Fruit fly (Drosophila melanogaster) whole organism, embryonic: ENCODE measurements around the gene Tbcc.
A peak's percentile ranks its signal among the peaks of the same experiment; 100 is the strongest.

Source experiments
- B-H2 ChIP-seq: fragments of 200-800 bp; sonication (Bioruptor generic); optimal IDR thresholded peaks from 2 replicates; lab custom pipeline; 2018; ENCODE audit warnings: missing biosample characterization, mild to moderate bottlenecking, missing genetic modification characterization
- Bteb2 ChIP-seq: fragments of 200-800 bp; sonication (Bioruptor generic); optimal IDR thresholded peaks from 2 replicates; lab custom pipeline; 2016; ENCODE audit warnings: missing biosample characterization, missing genetic modification characterization
- CG10147 ChIP-seq: fragments of 200-800 bp; sonication (Bioruptor generic); optimal IDR thresholded peaks from 2 replicates; lab custom pipeline; 2019; ENCODE audit warnings: missing biosample characterization, mild to moderate bottlenecking, missing genetic modification characterization, moderate library complexity
- CG10959 ChIP-seq: fragments of 200-800 bp; sonication (Bioruptor generic); IDR thresholded peaks from 2 replicates; pipeline ENCODE4 v1.3.6; 2022; ENCODE audit warnings: missing biosample characterization, missing genetic modification characterization
- CG12219 ChIP-seq: fragments of 200-800 bp; sonication (Bioruptor generic); optimal IDR thresholded peaks from 3 replicates; lab custom pipeline; 2018; ENCODE audit warnings: missing biosample characterization, mild to moderate bottlenecking, missing genetic modification characterization
- CG12659 ChIP-seq: fragments of 200-800 bp; sonication (Bioruptor generic); optimal IDR thresholded peaks from 3 replicates; lab custom pipeline; 2017; ENCODE audit warnings: mild to moderate bottlenecking, missing biosample characterization, missing genetic modification reagents, missing genetic modification characterization
- CG12769 ChIP-seq: fragments of 200-800 bp; sonication (Bioruptor generic); optimal IDR thresholded peaks from 2 replicates; lab custom pipeline; 2019; ENCODE audit warnings: missing biosample characterization, mild to moderate bottlenecking, missing genetic modification characterization, moderate library complexity
- CG13287 ChIP-seq: fragments of 200-800 bp; sonication (Bioruptor generic); IDR thresholded peaks from 2 replicates; pipeline ENCODE4 v1.3.6; 2022; ENCODE audit warnings: missing biosample characterization, missing genetic modification characterization; ENCODE audit not compliant: partially characterized antibody
- CG13296 ChIP-seq: fragments of 200-800 bp; sonication (Bioruptor generic); optimal IDR thresholded peaks from 3 replicates; lab custom pipeline; 2018; ENCODE audit warnings: missing biosample characterization, mild to moderate bottlenecking, missing genetic modification characterization
- CG13424 ChIP-seq: fragments of 200-800 bp; sonication (Bioruptor generic); optimal IDR thresholded peaks from 2 replicates; lab custom pipeline; 2019; ENCODE audit warnings: missing biosample characterization, mild to moderate bottlenecking, missing genetic modification characterization, moderate library complexity
- CG14667 ChIP-seq: fragments of 200-800 bp; sonication (Bioruptor generic); IDR thresholded peaks from 2 replicates; pipeline ENCODE4 v1.3.6; 2022; ENCODE audit warnings: missing biosample characterization, missing genetic modification characterization
- CG15269 ChIP-seq: fragments of 200-800 bp; sonication (Bioruptor generic); optimal IDR thresholded peaks from 2 replicates; lab custom pipeline; 2018; ENCODE audit warnings: missing biosample characterization, mild to moderate bottlenecking, missing genetic modification characterization, moderate library complexity
- CG1529 ChIP-seq: fragments of 200-800 bp; sonication (Bioruptor generic); optimal IDR thresholded peaks from 3 replicates; lab custom pipeline; 2018; ENCODE audit warnings: missing biosample characterization, missing genetic modification characterization
- CG17359 ChIP-seq: fragments of 200-800 bp; sonication (Bioruptor generic); optimal IDR thresholded peaks from 3 replicates; lab custom pipeline; 2018; ENCODE audit warnings: missing biosample characterization, mild to moderate bottlenecking, missing genetic modification characterization, moderate library complexity
- CG18262 ChIP-seq: fragments of 200-800 bp; optimal IDR thresholded peaks from 3 replicates; lab custom pipeline; 2019; ENCODE audit warnings: missing biosample characterization, mild to moderate bottlenecking, missing genetic modification characterization, moderate library complexity
- CG18476 ChIP-seq: fragments of 200-800 bp; sonication (Bioruptor generic); optimal IDR thresholded peaks from 2 replicates; lab custom pipeline; 2016; ENCODE audit warnings: missing biosample characterization, mild to moderate bottlenecking, missing genetic modification characterization
- CG18599 ChIP-seq: fragments of 200-800 bp; sonication (Bioruptor generic); optimal IDR thresholded peaks from 3 replicates; lab custom pipeline; 2017; ENCODE audit warnings: missing biosample characterization, missing genetic modification characterization, mild to moderate bottlenecking, moderate library complexity, missing genetic modification reagents
- CG31441 ChIP-seq: fragments of 200-800 bp; sonication (Bioruptor generic); IDR thresholded peaks from 2 replicates; pipeline ENCODE4 v1.3.6; 2022; ENCODE audit warnings: missing biosample characterization, missing genetic modification characterization
- CG33213 ChIP-seq: fragments of 200-800 bp; sonication (Bioruptor generic); optimal IDR thresholded peaks from 3 replicates; lab custom pipeline; 2016; ENCODE audit warnings: missing biosample characterization, missing genetic modification characterization
- CG4282 ChIP-seq: fragments of 200-800 bp; sonication (Bioruptor generic); optimal IDR thresholded peaks from 2 replicates; lab custom pipeline; 2016; ENCODE audit warnings: missing biosample characterization, missing genetic modification characterization
- CG6654 ChIP-seq: fragments of 200-800 bp; sonication (Bioruptor generic); optimal IDR thresholded peaks from 2 replicates; lab custom pipeline; 2017; ENCODE audit warnings: missing biosample characterization, mild to moderate bottlenecking, missing genetic modification characterization
- Camta ChIP-seq: fragments of 200-800 bp; sonication (Bioruptor generic); optimal IDR thresholded peaks from 2 replicates; lab custom pipeline; 2016; ENCODE audit warnings: missing biosample characterization, missing genetic modification characterization
- Dbx ChIP-seq: fragments of 200-800 bp; sonication (Bioruptor generic); IDR thresholded peaks from 3 replicates; pipeline ENCODE4 v1.3.6; 2022; ENCODE audit warnings: missing biosample characterization, missing genetic modification characterization
- H15 ChIP-seq: fragments of 200-800 bp; sonication (Bioruptor generic); IDR thresholded peaks from 3 replicates; pipeline ENCODE4 v1.3.6; 2022; ENCODE audit warnings: missing biosample characterization, missing genetic modification characterization
- MESR4 ChIP-seq: fragments of 200-800 bp; sonication (Bioruptor generic); optimal IDR thresholded peaks from 2 replicates; lab custom pipeline; 2018; ENCODE audit warnings: missing biosample characterization, mild to moderate bottlenecking, missing genetic modification characterization, moderate library complexity
- Med ChIP-seq: fragments of 200-800 bp; sonication (Bioruptor generic); peaks from one replicate; lab custom pipeline; 2016; ENCODE audit warnings: missing biosample characterization, missing genetic modification characterization, mild to moderate bottlenecking, inconsistent platforms, moderate library complexity
- NC2α ChIP-seq: fragments of 200-800 bp; sonication (Bioruptor generic); optimal IDR thresholded peaks from 2 replicates; lab custom pipeline; 2016; ENCODE audit warnings: missing biosample characterization, missing genetic modification characterization
- Optix ChIP-seq: fragments of 200-800 bp; sonication (Bioruptor generic); IDR thresholded peaks from 3 replicates; pipeline ENCODE4 v1.3.6; 2022; ENCODE audit warnings: missing biosample characterization, missing genetic modification characterization
- PHDP ChIP-seq: fragments of 200-800 bp; sonication (Bioruptor generic); optimal IDR thresholded peaks from 3 replicates; lab custom pipeline; 2018; ENCODE audit warnings: missing biosample characterization, mild to moderate bottlenecking, missing genetic modification characterization, moderate library complexity
- Stat92E ChIP-seq, 3 experiments: fragments of >200 bp in 2 of 3; fragments of 200-800 bp in 1 of 3; sonication (Bioruptor generic) in 1 of 3; optimal IDR thresholded peaks; 2 replicates each; lab custom pipeline; 2017 to 2019; ENCODE audit warnings: missing biosample characterization in 3 of 3, missing genetic modification characterization in 3 of 3, mild to moderate bottlenecking in 1 of 3, moderate library complexity in 1 of 3
- Xbp1 ChIP-seq: fragments of 200-800 bp; sonication (Bioruptor generic); optimal IDR thresholded peaks from 3 replicates; lab custom pipeline; 2016; ENCODE audit warnings: missing biosample characterization, mild to moderate bottlenecking, missing genetic modification characterization
- Xrp1 ChIP-seq: fragments of 200-800 bp; sonication (Bioruptor generic); IDR thresholded peaks from 2 replicates; pipeline ENCODE4 v1.3.6; 2022; ENCODE audit warnings: missing biosample characterization, missing genetic modification characterization
- bbx ChIP-seq: fragments of 200-800 bp; sonication (Bioruptor generic); IDR thresholded peaks from 2 replicates; pipeline ENCODE4 v1.3.6; 2022; ENCODE audit warnings: missing biosample characterization, missing genetic modification characterization; ENCODE audit not compliant: partially characterized antibody
- ci ChIP-seq: fragments of 200-800 bp; sonication (Bioruptor generic); IDR thresholded peaks from 3 replicates; pipeline ENCODE4 v1.3.6; 2022; ENCODE audit warnings: missing biosample characterization, missing genetic modification characterization
- cwo ChIP-seq: fragments of 200-800 bp; sonication (Bioruptor generic); optimal IDR thresholded peaks from 3 replicates; lab custom pipeline; 2017; ENCODE audit warnings: missing biosample characterization, missing genetic modification characterization, mild to moderate bottlenecking, moderate library complexity, missing genetic modification reagents
- da ChIP-seq: fragments of 200-800 bp; sonication (Bioruptor generic); optimal IDR thresholded peaks from 2 replicates; lab custom pipeline; 2016; ENCODE audit warnings: missing biosample characterization, missing genetic modification characterization
- dati ChIP-seq: fragments of 200-800 bp; sonication (Bioruptor generic); IDR thresholded peaks from 2 replicates; pipeline ENCODE4 v1.3.6; 2022; ENCODE audit warnings: missing biosample characterization, missing genetic modification characterization
- dm ChIP-seq: fragments of 200-800 bp; sonication (Bioruptor generic); optimal IDR thresholded peaks from 3 replicates; lab custom pipeline; 2016; ENCODE audit warnings: missing biosample characterization, missing genetic modification characterization
- fd96Cb ChIP-seq: fragments of 200-800 bp; sonication (Bioruptor generic); optimal IDR thresholded peaks from 2 replicates; lab custom pipeline; 2018; ENCODE audit warnings: missing biosample characterization, mild to moderate bottlenecking, missing genetic modification characterization, moderate library complexity
- jumu ChIP-seq: fragments of 200-800 bp; sonication (Bioruptor generic); optimal IDR thresholded peaks from 3 replicates; lab custom pipeline; 2016; ENCODE audit warnings: missing biosample characterization, missing genetic modification characterization
- klu ChIP-seq: fragments of 200-800 bp; sonication (Bioruptor generic); IDR thresholded peaks from 2 replicates; pipeline ENCODE4 v1.3.6; 2022; ENCODE audit warnings: missing biosample characterization, missing genetic modification characterization
- lilli ChIP-seq: fragments of 200-800 bp; sonication (Bioruptor generic); optimal IDR thresholded peaks from 3 replicates; lab custom pipeline; 2016; ENCODE audit warnings: missing biosample characterization, missing genetic modification characterization
- lov ChIP-seq, 2 experiments: fragments of 200-800 bp in 1 of 2; fragments of >200 bp in 1 of 2; sonication (Bioruptor generic) in 1 of 2; IDR thresholded peaks in 1 of 2; optimal IDR thresholded peaks in 1 of 2; 2 replicates in 1 of 2; 3 replicates in 1 of 2; pipeline versions ENCODE4 v1.3.6 to Lab custom; 2017 to 2022; ENCODE audit warnings: missing biosample characterization in 1 of 2, missing genetic modification characterization in 1 of 2
- nerfin-1 ChIP-seq: fragments of 200-800 bp; sonication (Bioruptor generic); optimal IDR thresholded peaks from 3 replicates; lab custom pipeline; 2019; ENCODE audit warnings: missing biosample characterization, mild to moderate bottlenecking, missing genetic modification characterization, moderate library complexity
- row ChIP-seq: fragments of 200-800 bp; sonication (Bioruptor generic); IDR thresholded peaks from 3 replicates; pipeline ENCODE4 v1.3.6; 2022; ENCODE audit warnings: missing biosample characterization, missing genetic modification characterization
- scrt ChIP-seq: fragments of 200-800 bp; sonication (Bioruptor generic); optimal IDR thresholded peaks from 2 replicates; lab custom pipeline; 2018; ENCODE audit warnings: missing biosample characterization, mild to moderate bottlenecking, missing genetic modification characterization, moderate library complexity
- so ChIP-seq: fragments of 200-800 bp; sonication (Bioruptor generic); IDR thresholded peaks from 3 replicates; pipeline ENCODE4 v1.3.6; 2022; ENCODE audit warnings: missing biosample characterization, missing genetic modification characterization
- tgo ChIP-seq: fragments of 200-800 bp; sonication (Bioruptor generic); IDR thresholded peaks from 3 replicates; pipeline ENCODE4 v1.3.6; 2022; ENCODE audit warnings: missing biosample characterization, missing genetic modification characterization
- unpg ChIP-seq: fragments of 200-800 bp; sonication (Bioruptor generic); optimal IDR thresholded peaks from 3 replicates; lab custom pipeline; 2018; ENCODE audit warnings: missing biosample characterization, mild to moderate bottlenecking, missing genetic modification characterization, moderate library complexity
- vvl ChIP-seq: fragments of 200-800 bp; sonication (Bioruptor generic); IDR thresholded peaks from 2 replicates; pipeline ENCODE4 v1.3.6; 2022; ENCODE audit warnings: missing biosample characterization, missing genetic modification characterization

Tbcc gene

DNA sequence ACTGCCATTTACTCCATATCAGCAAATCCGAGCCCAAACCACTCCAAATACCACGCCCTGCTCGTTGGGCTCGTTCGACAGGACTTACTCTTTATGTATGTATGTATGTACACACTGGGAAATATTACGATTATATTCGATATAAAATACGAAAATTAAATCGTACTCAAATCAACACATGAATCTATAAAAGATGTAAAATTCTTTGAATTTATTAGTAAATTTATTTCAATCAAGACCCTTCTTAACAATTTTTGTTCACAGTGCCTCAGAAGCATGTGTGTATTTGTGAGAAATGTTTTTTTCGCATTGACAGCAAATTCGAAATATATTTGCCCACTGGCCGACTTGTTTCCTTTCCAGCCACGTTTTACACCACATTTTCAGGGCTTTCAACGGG, 41.3 kb downstream of the Tbcc start:
- TF ChIP-seq CG10959 (GFP tag; lab: Robert Waterston, UW) (no peak), CG6654 (GFP tag; lab: Kevin White, UChicago) (no peak), MESR4 (GFP tag; lab: Kevin White, UChicago) (no peak), CG15269 (tag; lab: Kevin White, UChicago) (peak; percentile 49), Dbx (GFP tag; lab: Robert Waterston, UW) (0 out of 3 replicates have a peak, but pooled peaks have one; percentile 15), klu (GFP tag; lab: Robert Waterston, UW) (no peak), scrt (GFP tag; lab: Kevin White, UChicago) (peak; percentile 3), Camta (no peak), CG17359 (tag; lab: Kevin White, UChicago) (peak; percentile 11), dati (GFP tag; lab: Robert Waterston, UW) (no peak), lov (optimal IDR thresholded peaks at IDR 0.05; lab: Kevin White, UChicago) (no peak), lov (GFP tag; IDR thresholded peaks at IDR 0.05; lab: Robert Waterston, UW) (no peak), unpg (peak; percentile 10), CG1529 (no peak), CG12219 (GFP tag; lab: Kevin White, UChicago) (no peak), dm (no peak), CG13424 (peak; percentile 35), bbx (no peak), B-H2 (GFP tag; lab: Kevin White, UChicago) (no peak), vvl (GFP tag; lab: Robert Waterston, UW) (0 out of 2 replicates have a peak, but pooled peaks have one; percentile 17), Xbp1 (GFP tag; lab: Kevin White, UChicago) (no peak), CG33213 (GFP tag; lab: Kevin White, UChicago) (no peak), Med (GFP tag; lab: Kevin White, UChicago) (no peak), cwo (GFP tag; lab: Kevin White, UChicago) (peak; percentile 20), CG10147 (GFP tag; lab: Kevin White, UChicago) (no peak), so (no peak), CG4282 (GFP tag; lab: Kevin White, UChicago) (no peak), Optix (GFP tag; lab: Robert Waterston, UW) (no peak), PHDP (tag; lab: Kevin White, UChicago) (peak; percentile 14), Bteb2 (GFP tag; lab: Kevin White, UChicago) (no peak), Stat92E (GFP tag; optimal IDR thresholded peaks at IDR 0.05; lab: Kevin White, UChicago) (no peak), CG31441 (GFP tag; lab: Robert Waterston, UW) (0 out of 2 replicates have a peak, but pooled peaks have one; percentile 31), CG18599 (peak; percentile 67), CG12769 (peak; percentile 46), CG13296 (GFP tag; lab: Kevin White, UChicago) (no peak), CG12659 (GFP tag; lab: Kevin White, UChicago) (peak; percentile 1), nerfin-1 (tag; lab: Kevin White, UChicago) (no peak), jumu (no peak), CG14667 (GFP tag; lab: Robert Waterston, UW) (no peak), row (GFP tag; lab: Robert Waterston, UW) (0 out of 3 replicates have a peak, but pooled peaks have one; percentile 42), H15 (GFP tag; lab: Robert Waterston, UW) (no peak), tgo (GFP tag; lab: Robert Waterston, UW) (0 out of 3 replicates have a peak, but pooled peaks have one; percentile 21), ci (GFP tag; lab: Robert Waterston, UW) (0 out of 3 replicates have a peak, but pooled peaks have one; percentile 22), da (GFP tag; lab: Kevin White, UChicago) (no peak), lilli (GFP tag; lab: Kevin White, UChicago) (peak; percentile 17), CG13287 (GFP tag; lab: Robert Waterston, UW) (no peak), CG18476 (GFP tag; lab: Kevin White, UChicago) (no peak), NC2α (GFP tag; lab: Kevin White, UChicago) (no peak), fd96Cb (tag; lab: Kevin White, UChicago) (peak; percentile 5), Xrp1 (GFP tag; lab: Robert Waterston, UW) (peak; percentile 40; the same call in 1 of the 2 replicates), CG18262 (no peak)
